Worm (Caenorhabditis elegans): ENCODE results near the gene R09A8.2.
A peak's percentile ranks its signal among the peaks of the same experiment; 100 is the strongest.

- no peak for TF ChIP-seq ztf-11 (tag; optimal IDR thresholded peaks at IDR 0.05)
- TF ChIP-seq ceh-88 (GFP tag; IDR thresholded peaks at IDR 0.05): no peak
- TF ChIP-seq pax-3 (tag; optimal IDR thresholded peaks at IDR 0.05): peak; percentile 40
- TF ChIP-seq mdl-1 (tag; optimal IDR thresholded peaks at IDR 0.05): no peak
- no peak for TF ChIP-seq unc-86 (tag; optimal IDR thresholded peaks at IDR 0.05)
- no peak for TF ChIP-seq lin-15B (tag; optimal IDR thresholded peaks at IDR 0.05)
- no peak for TF ChIP-seq nhr-12 (tag; optimal IDR thresholded peaks at IDR 0.05)
- no peak for TF ChIP-seq elt-2 (tag; optimal IDR thresholded peaks at IDR 0.05)
These were observed 49.8 kb downstream of the R09A8.2 start for ce11 chrX:12668941-12669501.
